Worm (Caenorhabditis elegans) whole organism, L3 larva: ENCODE measurements around the gene ZC239.14.
"Not testable (repeated sequence)": the region's sequence is repeated elsewhere in the genome, so short reads cannot be mapped to it uniquely, and the experiment has no call there.

ENCODE experiments used
- R02D3.7 ChIP-seq: fragments of 150-350 bp; optimal IDR thresholded peaks from 2 replicates; lab custom pipeline; 2014; ENCODE audit warnings: missing biosample characterization, missing genetic modification characterization
- ZK546.5 ChIP-seq: sonication (generic microtip); optimal IDR thresholded peaks from 2 replicates; lab custom pipeline; 2017; ENCODE audit warnings: missing biosample characterization, missing genetic modification characterization
- aly-2 ChIP-seq: fragments of 150-350 bp; optimal IDR thresholded peaks from 2 replicates; lab custom pipeline; 2014; ENCODE audit warnings: missing biosample characterization, missing genetic modification characterization
- ama-1 ChIP-seq: fragments of 150-350 bp; optimal IDR thresholded peaks from 2 replicates; lab custom pipeline; 2018
- ceh-16 ChIP-seq: sonication (generic microtip); optimal IDR thresholded peaks from 2 replicates; lab custom pipeline; 2017; ENCODE audit warnings: missing biosample characterization, missing genetic modification characterization
- ceh-28 ChIP-seq: fragments of 150-350 bp; optimal IDR thresholded peaks from 2 replicates; lab custom pipeline; 2014; ENCODE audit warnings: missing biosample characterization, missing genetic modification reagents, missing genetic modification characterization
- ceh-82 ChIP-seq: fragments of 150-350 bp; optimal IDR thresholded peaks from 2 replicates; lab custom pipeline; 2014; ENCODE audit warnings: missing biosample characterization, missing genetic modification characterization
- ceh-9 ChIP-seq: sonication (generic microtip); optimal IDR thresholded peaks from 2 replicates; lab custom pipeline; 2018; ENCODE audit warnings: missing biosample characterization, missing genetic modification characterization
- daf-12 ChIP-seq: fragments of 150-350 bp; optimal IDR thresholded peaks from 2 replicates; lab custom pipeline; 2014; ENCODE audit warnings: missing biosample characterization, missing genetic modification reagents, missing genetic modification characterization
- egl-27 ChIP-seq: sonication (generic microtip); optimal IDR thresholded peaks from 4 replicates; lab custom pipeline; 2017; ENCODE audit warnings: missing biosample characterization, missing genetic modification reagents, missing genetic modification characterization
- egl-5 ChIP-seq: fragments of 150-350 bp; optimal IDR thresholded peaks from 2 replicates; lab custom pipeline; 2017; ENCODE audit warnings: missing biosample characterization, missing genetic modification reagents, missing genetic modification characterization, inconsistent platforms
- elt-3 ChIP-seq, 3 experiments: fragments of 150-350 bp in 1 of 3; sonication (generic microtip) in 2 of 3; optimal IDR thresholded peaks; 2 replicates in 2 of 3; 4 replicates in 1 of 3; lab custom pipeline; 2014 to 2017; ENCODE audit warnings: missing biosample characterization in 3 of 3, missing genetic modification characterization in 3 of 3
- eor-1 ChIP-seq, 2 experiments: fragments of 150-350 bp; optimal IDR thresholded peaks; 2 replicates each; lab custom pipeline; 2014 to 2018; ENCODE audit warnings: missing biosample characterization in 2 of 2, missing genetic modification characterization in 2 of 2
- fkh-10 ChIP-seq: sonication (generic microtip); optimal IDR thresholded peaks from 2 replicates; lab custom pipeline; 2017; ENCODE audit warnings: missing biosample characterization, missing genetic modification reagents, missing genetic modification characterization
- fkh-2 ChIP-seq: fragments of 150-350 bp; optimal IDR thresholded peaks from 2 replicates; lab custom pipeline; 2014; ENCODE audit warnings: missing biosample characterization, missing genetic modification reagents, missing genetic modification characterization
- lin-39 ChIP-seq: fragments of 150-350 bp; optimal IDR thresholded peaks from 2 replicates; lab custom pipeline; 2018; ENCODE audit warnings: missing biosample characterization, missing genetic modification reagents, missing genetic modification characterization
- lsy-12 ChIP-seq: sonication (generic microtip); optimal IDR thresholded peaks from 2 replicates; lab custom pipeline; 2016; ENCODE audit warnings: mild to moderate bottlenecking, missing genetic modification characterization, missing compliant biosample characterization
- mml-1 ChIP-seq: fragments of 150-350 bp; sonication (generic microtip); optimal IDR thresholded peaks from 3 replicates; lab custom pipeline; 2014; ENCODE audit warnings: missing biosample characterization, missing genetic modification characterization
- nhr-11 ChIP-seq: fragments of 150-350 bp; optimal IDR thresholded peaks from 2 replicates; lab custom pipeline; 2014; ENCODE audit warnings: missing biosample characterization, missing genetic modification characterization
- nhr-23 ChIP-seq: fragments of 150-350 bp; optimal IDR thresholded peaks from 2 replicates; lab custom pipeline; 2014; ENCODE audit warnings: missing biosample characterization, missing genetic modification reagents, missing genetic modification characterization
- nhr-237 ChIP-seq: fragments of 150-350 bp; optimal IDR thresholded peaks from 2 replicates; lab custom pipeline; 2014; ENCODE audit warnings: missing biosample characterization, missing genetic modification characterization
- nhr-43 ChIP-seq: sonication (generic microtip); optimal IDR thresholded peaks from 2 replicates; lab custom pipeline; 2016; ENCODE audit warnings: mild to moderate bottlenecking, missing genetic modification characterization, missing compliant biosample characterization; ENCODE audit not compliant: poor library complexity, severe bottlenecking
- nhr-76 ChIP-seq: fragments of 150-350 bp; sonication (generic microtip); optimal IDR thresholded peaks from 5 replicates; lab custom pipeline; 2014; ENCODE audit warnings: missing biosample characterization, missing genetic modification characterization
- pha-4 ChIP-seq: fragments of 150-350 bp; optimal IDR thresholded peaks from 2 replicates; lab custom pipeline; 2014; ENCODE audit warnings: missing biosample characterization, missing genetic modification reagents, missing genetic modification characterization
- sea-2 ChIP-seq: fragments of 150-350 bp; sonication (generic microtip); optimal IDR thresholded peaks from 4 replicates; lab custom pipeline; 2014; ENCODE audit warnings: missing biosample characterization, missing genetic modification reagents, missing genetic modification characterization
- skn-1 ChIP-seq: fragments of 150-350 bp; optimal IDR thresholded peaks from 2 replicates; lab custom pipeline; 2014; ENCODE audit warnings: missing biosample characterization, missing genetic modification characterization
- unc-39 ChIP-seq: sonication (generic microtip); optimal IDR thresholded peaks from 4 replicates; lab custom pipeline; 2017; ENCODE audit warnings: missing biosample characterization, missing genetic modification characterization
- zag-1 ChIP-seq: fragments of 150-350 bp; optimal IDR thresholded peaks from 2 replicates; lab custom pipeline; 2014; ENCODE audit warnings: missing biosample characterization, missing genetic modification characterization
- ztf-11 ChIP-seq: fragments of 150-350 bp; optimal IDR thresholded peaks from 2 replicates; lab custom pipeline; 2014; ENCODE audit warnings: missing biosample characterization, missing genetic modification characterization
- ztf-4 ChIP-seq: fragments of 150-350 bp; optimal IDR thresholded peaks from 2 replicates; lab custom pipeline; 2014; ENCODE audit warnings: missing biosample characterization, missing genetic modification characterization

The ZC239.14 gene

DNA sequence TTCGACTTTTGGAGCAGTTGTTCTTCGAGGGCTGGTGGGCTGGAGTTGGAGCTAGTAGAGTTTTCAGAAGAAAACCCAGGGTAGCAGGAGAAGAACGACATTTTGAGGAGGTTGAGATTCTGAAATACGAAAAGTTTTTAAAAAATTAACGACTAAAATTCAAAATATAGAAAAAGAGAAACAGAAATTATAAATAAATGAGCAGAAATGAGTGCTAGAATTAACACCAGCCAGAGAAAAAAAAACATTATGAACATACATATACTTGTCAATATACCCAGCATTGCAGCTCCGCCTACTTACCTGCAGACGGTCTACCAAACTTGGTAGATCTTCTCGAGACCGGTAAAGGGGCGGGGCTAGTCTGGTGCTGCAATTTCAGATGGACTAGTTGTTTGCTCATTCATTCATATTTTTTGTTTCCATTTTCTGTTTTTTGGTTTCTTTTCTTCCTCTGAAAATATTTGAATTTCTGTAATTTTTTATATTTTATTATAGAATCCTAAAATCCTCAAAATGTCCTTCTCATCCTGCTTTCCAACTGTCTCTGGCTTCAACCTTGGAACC lies 15.3 kb downstream of the ZC239.14 start, which contains the start of the genes ZC239.20 and ZC239.21:
Gene ZC239.20, minus strand, starts transcription at position 101 of the 567 bp plus-strand sequence.
Gene ZC239.21, plus strand, starts transcription at position 517 of the 567 bp plus-strand sequence.
- TF ChIP-seq ama-1 (lab: Kevin White, UChicago) (no peak), ztf-4 (tag; lab: Kevin White, UChicago) (no peak)

DNA sequence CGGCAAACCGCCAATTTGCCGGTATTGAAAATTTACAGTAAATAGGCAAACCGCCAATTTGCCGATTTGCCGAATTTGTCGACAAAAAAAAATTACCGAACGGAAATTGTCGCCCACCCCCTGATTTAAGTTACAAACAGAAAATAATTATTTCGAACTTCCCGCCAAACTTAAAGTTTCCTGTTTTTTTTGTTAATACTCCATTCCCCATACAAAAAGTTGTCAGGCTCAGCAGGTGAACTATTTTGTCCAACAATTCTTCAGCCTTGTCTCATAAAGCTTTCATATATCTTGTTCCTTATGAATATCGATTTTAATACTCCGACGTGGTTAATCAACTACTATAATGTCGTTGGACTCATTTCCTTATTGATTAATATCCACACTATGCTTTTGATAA lies 18.4 kb downstream of the ZC239.14 start, which contains the start of gene sri-50:
Gene sri-50, plus strand, starts transcription at position 301 of the 400 bp plus-strand sequence.
- TF ChIP-seq skn-1 (tag; lab: Kevin White, UChicago) (no peak), nhr-76 (no peak), sea-2 (no peak), aly-2 (no peak)

DNA sequence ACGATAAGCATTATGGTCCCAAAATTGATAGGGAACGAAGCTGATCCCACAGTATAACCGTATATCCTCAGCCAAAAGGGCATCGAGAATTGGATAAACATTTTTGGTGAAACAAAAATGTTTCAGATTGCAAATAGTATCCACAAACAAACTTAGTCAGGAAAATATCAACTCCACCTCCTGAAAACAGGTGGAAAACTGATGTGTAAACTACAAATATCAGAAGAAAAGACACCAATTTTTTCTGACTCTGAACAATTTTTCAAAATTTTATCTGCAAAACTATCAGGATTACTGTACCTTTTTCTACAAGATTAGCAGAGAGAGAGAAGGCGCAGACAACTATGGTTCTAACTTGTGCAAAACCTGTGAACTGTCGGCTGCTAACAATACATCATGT lies 19.3 kb downstream of the ZC239.14 start, which contains the start of gene sri-53:
Gene sri-53, minus strand, starts transcription at position 101 of the 400 bp plus-strand sequence.
- TF ChIP-seq lin-39 (tag; lab: Kevin White, UChicago) (no peak), mml-1 (no peak), nhr-23 (tag; lab: Kevin White, UChicago) (no peak), pha-4 (no peak), nhr-11 (tag; lab: Kevin White, UChicago) (no peak), egl-27 (no peak), unc-39 (no peak)

DNA sequence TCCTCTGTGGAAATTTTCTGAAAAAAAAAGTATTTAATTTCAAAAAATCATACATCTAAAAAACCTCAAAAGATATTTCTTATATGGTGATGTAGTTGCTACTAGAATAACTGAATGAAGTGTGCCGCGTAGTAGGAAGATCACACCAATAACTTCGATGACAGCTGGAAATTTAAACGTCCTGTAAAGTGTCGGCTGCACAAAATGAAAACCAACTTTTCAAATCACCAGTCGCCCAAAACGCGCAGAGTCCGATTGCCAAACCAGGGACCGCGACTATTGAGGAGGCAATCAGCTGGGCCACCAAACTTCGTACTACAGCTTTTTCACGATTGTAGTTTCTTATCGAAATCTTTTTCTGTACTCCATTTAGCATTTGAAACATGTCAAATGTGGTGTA lies 20.6 kb downstream of the ZC239.14 start, which contains the start of gene sri-48:
Gene sri-48, minus strand, starts transcription at position 101 of the 400 bp plus-strand sequence.
- not testable (repeated sequence) for TF ChIP-seq lsy-12; zag-1 (tag; lab: Kevin White, UChicago); elt-3 (tag; optimal IDR thresholded peaks at IDR 0.05; lab: Kevin White, UChicago)

DNA sequence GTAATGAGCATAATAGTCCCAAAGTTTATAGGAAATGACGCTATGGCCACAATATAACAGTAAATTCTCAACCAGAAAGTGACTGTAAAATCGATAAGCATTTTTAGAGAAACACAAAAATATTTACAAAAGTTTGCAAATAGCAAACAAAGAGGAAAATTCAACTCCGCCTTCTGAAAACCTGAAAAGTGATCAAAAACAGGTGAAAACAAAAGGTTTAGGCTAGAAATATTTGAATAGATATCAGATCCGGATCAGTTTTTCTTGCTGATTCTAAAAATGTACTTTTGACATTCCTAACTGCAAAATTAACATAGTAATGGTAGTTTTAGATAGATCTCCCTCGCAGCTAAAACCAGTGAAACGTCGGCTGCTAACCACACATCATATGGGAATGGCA lies 22.8 kb downstream of the ZC239.14 start, which contains the start of gene sri-51:
Gene sri-51, minus strand, starts transcription at position 101 of the 400 bp plus-strand sequence.
- TF ChIP-seq sea-2 = no peak
- no peak for TF ChIP-seq ztf-11 (tag; lab: Kevin White, UChicago)
- no peak for TF ChIP-seq R02D3.7 (tag; lab: Kevin White, UChicago)
- TF ChIP-seq eor-1 (tag; optimal IDR thresholded peaks at IDR 0.05; lab: Kevin White, UChicago) = no peak
- no peak for TF ChIP-seq fkh-10 (GFP tag; lab: Kevin White, UChicago)

DNA sequence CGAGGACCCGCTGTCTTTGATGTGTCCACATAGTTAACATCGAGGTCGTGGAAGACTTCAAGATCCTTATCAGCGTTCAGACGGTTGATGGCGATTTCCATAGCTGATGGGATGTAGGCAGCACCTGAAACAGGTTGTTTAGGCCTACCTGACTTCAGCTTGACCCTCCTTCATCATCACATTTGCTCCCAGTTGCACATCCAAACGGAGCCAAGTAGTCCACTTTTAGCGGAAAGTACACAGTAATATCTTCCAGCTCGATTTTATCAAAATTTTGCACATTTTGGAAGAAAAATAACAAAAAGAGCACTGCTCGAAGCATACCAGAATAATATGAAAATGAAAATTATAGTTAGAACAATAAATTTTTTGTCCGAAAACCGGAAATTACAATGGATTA lies 24.9 kb downstream of the ZC239.14 start, which contains the start of gene gcy-15:
Gene gcy-15, minus strand, starts transcription at position 101 of the 400 bp plus-strand sequence.
- TF ChIP-seq egl-27 = no peak

DNA sequence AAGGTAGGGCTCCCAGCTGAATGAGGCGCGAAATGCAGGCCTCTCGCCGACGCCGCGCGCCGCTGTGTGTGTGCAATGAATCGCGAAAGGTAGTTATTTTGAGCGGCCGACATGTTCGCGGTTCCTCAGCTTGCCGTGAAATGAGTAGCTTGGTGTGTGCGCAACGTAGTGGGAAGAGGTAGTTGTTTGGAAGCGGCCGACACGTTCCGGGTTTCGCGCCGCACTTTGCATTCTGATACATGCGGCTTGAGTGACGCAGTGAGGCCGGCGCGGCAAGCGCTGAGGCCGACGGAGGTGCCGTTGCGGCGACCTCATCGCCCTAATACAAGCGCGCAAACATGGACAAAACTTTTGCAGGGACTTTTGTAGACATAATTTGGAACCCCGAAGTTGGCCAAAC lies 26.1 kb downstream of the ZC239.14 start:
- TF ChIP-seq daf-12 (tag; lab: Kevin White, UChicago) (no peak), nhr-11 (tag; lab: Kevin White, UChicago) (no peak), ceh-82 (tag; lab: Kevin White, UChicago) (no peak), ceh-16 (tag; lab: Kevin White, UChicago) (no peak), ceh-28 (no peak), aly-2 (no peak), egl-5 (tag; lab: Kevin White, UChicago) (no peak), fkh-2 (tag; lab: Kevin White, UChicago) (no peak), pha-4 (no peak), nhr-43 (tag; lab: Kevin White, UChicago) (no peak), ceh-9 (tag; lab: Kevin White, UChicago) (no peak), unc-39 (no peak), lsy-12 (no peak), ZK546.5 (tag; lab: Kevin White, UChicago) (no peak), nhr-237 (no peak)
